Worm (Caenorhabditis elegans) whole organism, L1 larva: Measurements from ENCODE around the gene rcq-5.

ENCODE experiments used
- C04F5.9 ChIP-seq: sonication (generic microtip); optimal IDR thresholded peaks from 2 replicates; lab custom pipeline; 2016; ENCODE audit warnings: missing genetic modification characterization, missing compliant biosample characterization
- aly-2 ChIP-seq: fragments of 150-350 bp; optimal IDR thresholded peaks from 2 replicates; lab custom pipeline; 2014; ENCODE audit warnings: missing biosample characterization, missing genetic modification characterization
- ama-1 ChIP-seq: fragments of 150-350 bp; optimal IDR thresholded peaks from 2 replicates; lab custom pipeline; 2014
- dpl-1 ChIP-seq, 3 experiments: fragments of 150-350 bp in 2 of 3; sonication (generic microtip) in 1 of 3; optimal IDR thresholded peaks; 2 replicates each; lab custom pipeline; 2014 to 2017; ENCODE audit warnings: missing biosample characterization in 3 of 3, missing genetic modification characterization in 3 of 3, missing genetic modification reagents in 3 of 3
- dsc-1 ChIP-seq: sonication (generic microtip); optimal IDR thresholded peaks from 2 replicates; lab custom pipeline; 2016; ENCODE audit warnings: mild to moderate bottlenecking, missing genetic modification characterization, missing compliant biosample characterization
- efl-1 ChIP-seq, 4 experiments: fragments of 150-350 bp; optimal IDR thresholded peaks in 3 of 4; peaks in 1 of 4; 1 replicate in 1 of 4; 2 replicates in 3 of 4; lab custom pipeline; 2014; ENCODE audit warnings: missing biosample characterization in 2 of 4, missing genetic modification characterization in 2 of 4, missing genetic modification reagents in 2 of 4
- fkh-10 ChIP-seq: sonication (generic microtip); optimal IDR thresholded peaks from 2 replicates; lab custom pipeline; 2017; ENCODE audit warnings: missing biosample characterization, missing genetic modification reagents, missing genetic modification characterization
- fkh-4 ChIP-seq: sonication (generic microtip); optimal IDR thresholded peaks from 2 replicates; lab custom pipeline; 2016; ENCODE audit warnings: missing compliant biosample characterization, missing genetic modification characterization, borderline replicate concordance
- fkh-8 ChIP-seq: sonication (generic microtip); optimal IDR thresholded peaks from 2 replicates; lab custom pipeline; 2016; ENCODE audit warnings: mild to moderate bottlenecking, missing genetic modification characterization, missing compliant biosample characterization
- hlh-17 ChIP-seq: fragments of 200-800 bp; sonication (Bioruptor generic); optimal IDR thresholded peaks from 2 replicates; lab custom pipeline; 2018; ENCODE audit warnings: missing genetic modification characterization, mild to moderate bottlenecking, missing compliant biosample characterization, moderate library complexity, borderline replicate concordance
- hlh-4 ChIP-seq: sonication (generic microtip); optimal IDR thresholded peaks from 2 replicates; lab custom pipeline; 2016; ENCODE audit warnings: mild to moderate bottlenecking, missing genetic modification characterization, missing compliant biosample characterization
- irx-1 ChIP-seq: sonication (generic microtip); optimal IDR thresholded peaks from 2 replicates; lab custom pipeline; 2016; ENCODE audit warnings: missing genetic modification characterization, missing compliant biosample characterization
- isw-1 ChIP-seq: fragments of 200-800 bp; sonication (Bioruptor generic); IDR thresholded peaks from 2 replicates; pipeline ENCODE4 v1.3.6; 2022; ENCODE audit warnings: missing genetic modification characterization, missing compliant biosample characterization
- jun-1 ChIP-seq: fragments of 150-350 bp; optimal IDR thresholded peaks from 2 replicates; lab custom pipeline; 2014; ENCODE audit warnings: missing biosample characterization, missing genetic modification reagents, missing genetic modification characterization
- lin-13 ChIP-seq: fragments of 150-350 bp; optimal IDR thresholded peaks from 2 replicates; lab custom pipeline; 2014; ENCODE audit warnings: missing biosample characterization, missing genetic modification reagents, missing genetic modification characterization
- lin-14 ChIP-seq: fragments of 200-800 bp; sonication (Bioruptor generic); optimal IDR thresholded peaks from 2 replicates; lab custom pipeline; 2018; ENCODE audit warnings: mild to moderate bottlenecking, missing genetic modification characterization, moderate library complexity, missing compliant biosample characterization
- lin-15B ChIP-seq: fragments of 150-350 bp; sonication (generic microtip); optimal IDR thresholded peaks from 3 replicates; lab custom pipeline; 2014; ENCODE audit warnings: missing biosample characterization, missing genetic modification characterization
- lin-35 ChIP-seq, 2 experiments: fragments of 150-350 bp; optimal IDR thresholded peaks; 2 replicates each; lab custom pipeline; 2014; ENCODE audit warnings: missing biosample characterization in 2 of 2, missing genetic modification characterization in 2 of 2, missing genetic modification reagents in 2 of 2
- lin-39 ChIP-seq: fragments of 150-350 bp; optimal IDR thresholded peaks from 2 replicates; lab custom pipeline; 2014; ENCODE audit warnings: missing biosample characterization, missing genetic modification reagents, missing genetic modification characterization
- lsy-2 ChIP-seq, 2 experiments: fragments of 150-350 bp; optimal IDR thresholded peaks; 2 replicates each; lab custom pipeline; 2014; ENCODE audit warnings: missing biosample characterization in 2 of 2, missing genetic modification characterization in 2 of 2
- mdl-1 ChIP-seq, 2 experiments: fragments of 150-350 bp; optimal IDR thresholded peaks; 2 replicates each; lab custom pipeline; 2014 to 2017; ENCODE audit warnings: missing biosample characterization in 2 of 2, missing genetic modification characterization in 2 of 2, inconsistent platforms in 1 of 2
- mef-2 ChIP-seq: fragments of 150-350 bp; optimal IDR thresholded peaks from 2 replicates; lab custom pipeline; 2014; ENCODE audit warnings: missing biosample characterization, missing genetic modification characterization
- nhr-12 ChIP-seq: sonication (generic microtip); optimal IDR thresholded peaks from 2 replicates; lab custom pipeline; 2017; ENCODE audit warnings: missing biosample characterization, missing genetic modification characterization
- nhr-19 ChIP-seq: fragments of 200-800 bp; sonication (Bioruptor generic); conservative IDR thresholded peaks from 2 replicates; pipeline ENCODE4 v1.3.6; 2022; ENCODE audit warnings: missing genetic modification characterization, missing compliant biosample characterization
- nhr-28 ChIP-seq: fragments of 150-350 bp; optimal IDR thresholded peaks from 2 replicates; lab custom pipeline; 2014; ENCODE audit warnings: missing biosample characterization, missing genetic modification characterization
- nhr-71 ChIP-seq: sonication (generic microtip); optimal IDR thresholded peaks from 2 replicates; lab custom pipeline; 2016; ENCODE audit warnings: mild to moderate bottlenecking, missing genetic modification characterization, moderate library complexity, missing compliant biosample characterization
- nhr-77 ChIP-seq: fragments of 150-350 bp; optimal IDR thresholded peaks from 2 replicates; lab custom pipeline; 2014; ENCODE audit warnings: missing biosample characterization, missing genetic modification characterization
- nhr-85 ChIP-seq: sonication (generic microtip); peaks from one replicate; lab custom pipeline; 2016; ENCODE audit warnings: missing genetic modification characterization, inconsistent platforms, missing compliant biosample characterization
- rnt-1 ChIP-seq: sonication (generic microtip); optimal IDR thresholded peaks from 2 replicates; lab custom pipeline; 2016; ENCODE audit warnings: mild to moderate bottlenecking, missing genetic modification characterization, moderate library complexity, missing compliant biosample characterization
- skn-1 ChIP-seq: fragments of 150-350 bp; optimal IDR thresholded peaks from 2 replicates; lab custom pipeline; 2014; ENCODE audit warnings: missing biosample characterization, missing genetic modification characterization
- snu-23 ChIP-seq: sonication (generic microtip); optimal IDR thresholded peaks from 2 replicates; lab custom pipeline; 2016; ENCODE audit warnings: missing genetic modification characterization, missing compliant biosample characterization
- sup-37 ChIP-seq: fragments of 200-800 bp; sonication (Bioruptor generic); optimal IDR thresholded peaks from 2 replicates; lab custom pipeline; 2018; ENCODE audit warnings: mild to moderate bottlenecking, missing genetic modification characterization, missing compliant biosample characterization
- swsn-7 ChIP-seq: sonication (generic microtip); optimal IDR thresholded peaks from 2 replicates; lab custom pipeline; 2016; ENCODE audit warnings: missing genetic modification characterization, missing compliant biosample characterization
- tbx-2 ChIP-seq: sonication (generic microtip); optimal IDR thresholded peaks from 2 replicates; lab custom pipeline; 2016; ENCODE audit warnings: missing genetic modification characterization, missing compliant biosample characterization
- unc-130 ChIP-seq: fragments of 150-350 bp; optimal IDR thresholded peaks from 2 replicates; lab custom pipeline; 2017; ENCODE audit warnings: missing biosample characterization, missing genetic modification characterization, inconsistent platforms
- unc-62 ChIP-seq: fragments of 150-350 bp; optimal IDR thresholded peaks from 2 replicates; lab custom pipeline; 2014; ENCODE audit warnings: missing biosample characterization, missing genetic modification reagents, missing genetic modification characterization
- unc-98 ChIP-seq: fragments of 200-800 bp; sonication (Bioruptor generic); IDR thresholded peaks from 2 replicates; pipeline ENCODE4 v1.3.6; 2022; ENCODE audit warnings: missing genetic modification characterization, missing compliant biosample characterization
- vab-15 ChIP-seq: sonication (generic microtip); optimal IDR thresholded peaks from 2 replicates; lab custom pipeline; 2017; ENCODE audit warnings: missing genotype, mild to moderate bottlenecking, missing genetic modification characterization, missing compliant biosample characterization
- xbp-1 ChIP-seq: sonication (generic microtip); optimal IDR thresholded peaks from 2 replicates; lab custom pipeline; 2016; ENCODE audit warnings: missing genetic modification characterization, missing compliant biosample characterization
- zip-4 ChIP-seq: fragments of 200-800 bp; sonication (Bioruptor generic); optimal IDR thresholded peaks from 2 replicates; lab custom pipeline; 2018; ENCODE audit warnings: mild to moderate bottlenecking, missing genetic modification characterization, moderate library complexity, missing compliant biosample characterization

rcq-5 gene

DNA sequence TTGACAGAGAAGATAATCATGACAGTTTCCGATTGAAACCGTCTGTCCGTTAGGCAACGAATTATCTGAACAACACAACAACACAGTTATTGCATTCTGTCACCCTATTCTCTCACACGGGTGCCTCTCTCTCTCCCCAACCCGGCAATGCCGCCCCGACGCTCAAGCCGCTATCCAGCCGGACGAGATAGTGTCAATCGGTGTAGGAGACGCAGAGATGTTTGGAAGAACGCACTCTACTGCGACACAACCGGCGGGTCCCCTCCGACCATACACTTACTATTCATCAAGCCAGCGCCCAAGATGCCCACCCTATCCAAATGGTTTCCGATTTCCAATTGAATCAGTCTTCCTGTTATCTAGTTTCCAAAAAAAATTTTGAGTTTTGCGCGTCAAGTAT, 47.6 kb downstream of the rcq-5 start (continued):
- TF ChIP-seq rnt-1 (tag; lab: Kevin White, UChicago) (peak; percentile 24), efl-1 (optimal IDR thresholded peaks at IDR 0.05; lab: Kevin White, UChicago) (no peak), efl-1 (GFP tag; optimal IDR thresholded peaks at IDR 0.05 in 1 of 2; lab: Kevin White, UChicago) (peak in 1 of 2 experiments; percentile 41), nhr-28 (tag; lab: Kevin White, UChicago) (no peak), mdl-1 (tag; optimal IDR thresholded peaks at IDR 0.05; lab: Kevin White, UChicago) (peak in 1 of 2 experiments; percentile 12)

DNA sequence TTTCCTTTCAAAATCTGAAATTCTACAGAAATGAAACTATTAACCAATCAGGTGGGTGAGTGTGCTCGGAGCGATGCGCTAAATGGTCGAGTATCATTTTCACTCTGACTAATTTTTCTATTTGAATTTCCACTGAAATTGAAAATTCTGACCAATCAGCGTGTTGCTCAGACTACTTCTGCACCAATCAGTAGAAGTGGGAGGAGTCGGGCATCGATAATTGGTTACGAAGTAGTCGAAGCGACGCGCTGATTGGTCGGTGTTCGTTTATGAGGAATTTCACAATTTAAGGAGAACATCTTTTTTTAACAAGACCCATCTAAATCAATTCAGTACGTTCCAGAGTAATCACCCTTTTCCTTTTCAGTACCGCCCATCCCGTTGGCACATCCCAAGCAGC, 48.6 kb downstream of the rcq-5 start:
- TF ChIP-seq lin-35 (GFP tag; optimal IDR thresholded peaks at IDR 0.05; lab: Kevin White, UChicago), result no peak
- TF ChIP-seq lin-13 (GFP tag; lab: Kevin White, UChicago), result no peak
- no peak for TF ChIP-seq sup-37 (GFP tag; lab: Kevin White, UChicago)
- no peak for TF ChIP-seq unc-98 (GFP tag; lab: Robert Waterston, UW)
- TF ChIP-seq rnt-1 (tag; lab: Kevin White, UChicago), result no peak
- TF ChIP-seq skn-1, result no peak
- no peak for TF ChIP-seq unc-62 (GFP tag; lab: Kevin White, UChicago)
- TF ChIP-seq aly-2, result no peak
- no peak for TF ChIP-seq hlh-17 (GFP tag; lab: Kevin White, UChicago)

DNA sequence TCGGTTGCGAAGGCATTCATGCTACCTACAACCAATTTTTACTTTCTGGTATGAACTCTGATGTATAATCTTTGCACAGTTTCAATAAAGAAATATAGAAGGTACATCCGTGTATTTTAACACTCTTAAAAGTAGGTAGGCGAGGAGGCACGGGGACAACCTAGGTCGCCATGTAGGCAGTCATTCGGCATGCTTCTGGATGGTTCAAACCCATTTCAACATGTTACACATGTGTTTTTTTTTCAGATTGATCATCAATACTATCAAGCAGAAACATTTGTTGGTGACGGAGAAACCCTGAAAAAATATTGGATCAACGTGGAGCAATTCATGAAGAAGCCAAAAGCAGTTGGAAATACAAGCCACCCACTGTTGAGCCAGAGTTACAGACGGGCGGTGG, 50.8 kb downstream of the rcq-5 start:
- TF ChIP-seq efl-1 (optimal IDR thresholded peaks at IDR 0.05; lab: Kevin White, UChicago) (no peak), efl-1 (GFP tag; optimal IDR thresholded peaks at IDR 0.05 in 1 of 2; lab: Kevin White, UChicago) (peak in 1 of 2 experiments; percentile 64), unc-130 (no peak)

DNA sequence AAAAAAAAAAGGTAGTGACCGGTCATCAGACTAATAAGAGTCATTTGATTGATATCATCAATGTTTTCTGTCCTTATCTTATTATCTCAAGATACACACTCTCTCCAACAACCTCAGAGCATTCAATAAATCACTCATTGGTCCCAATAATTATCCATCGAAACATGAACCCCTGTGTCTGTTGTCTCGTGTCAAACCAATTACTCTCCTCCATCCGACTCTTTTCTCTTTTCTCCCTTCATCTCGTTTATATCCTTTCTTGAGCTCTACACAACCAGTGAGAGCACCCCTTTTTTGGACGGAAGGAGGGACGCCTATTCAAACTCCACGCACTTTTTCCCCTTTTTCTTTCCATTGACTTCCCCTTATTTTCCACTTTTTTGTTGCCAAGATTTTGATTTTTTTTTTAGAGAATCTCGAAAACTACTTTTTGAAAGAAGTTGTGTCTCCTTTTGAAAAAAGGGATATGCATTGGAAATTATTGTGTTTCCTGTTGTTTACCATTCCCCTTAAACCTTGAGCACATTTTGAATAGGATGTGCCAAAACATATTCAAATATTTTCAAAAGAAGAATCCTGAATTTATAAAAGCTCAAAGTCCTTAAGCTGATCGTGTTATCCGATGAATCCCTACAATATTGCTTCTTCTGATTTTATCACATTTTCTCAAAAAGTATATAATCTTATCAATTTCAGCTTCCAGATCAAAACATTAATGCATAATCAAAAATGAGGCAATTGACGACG, 52.2 kb downstream of the rcq-5 start, which contains the start of gene pxd-1:
Gene pxd-1 (plus strand): TSS at position 697 of the 747 bp plus-strand sequence.
- TF ChIP-seq jun-1 (no peak), lin-35 (GFP tag; optimal IDR thresholded peaks at IDR 0.05; lab: Kevin White, UChicago) (peak; percentile 5 to 8), irx-1 (tag; lab: Kevin White, UChicago) (peak; percentile 12), snu-23 (GFP tag; lab: Kevin White, UChicago) (peak; percentile 18), vab-15 (peak; percentile 37), nhr-28 (tag; lab: Kevin White, UChicago) (no peak), xbp-1 (tag; lab: Kevin White, UChicago) (no peak), nhr-19 (GFP tag; lab: Robert Waterston, UW) (0 out of 2 replicates have a peak, but pooled peaks have one; percentile 3), nhr-85 (tag; lab: Kevin White, UChicago) (peak; percentile 13), rnt-1 (tag; lab: Kevin White, UChicago) (peak; percentile 58), dsc-1 (tag; lab: Kevin White, UChicago) (peak; percentile 31), fkh-10 (GFP tag; lab: Kevin White, UChicago) (peak; percentile 56), skn-1 (peak; percentile 4), nhr-71 (peak; percentile 55), lin-14 (GFP tag; lab: Kevin White, UChicago) (peak; percentile 78), lin-15B (no peak), lsy-2 (tag; optimal IDR thresholded peaks at IDR 0.05; lab: Kevin White, UChicago) (peak; percentile 4 to 37)

DNA sequence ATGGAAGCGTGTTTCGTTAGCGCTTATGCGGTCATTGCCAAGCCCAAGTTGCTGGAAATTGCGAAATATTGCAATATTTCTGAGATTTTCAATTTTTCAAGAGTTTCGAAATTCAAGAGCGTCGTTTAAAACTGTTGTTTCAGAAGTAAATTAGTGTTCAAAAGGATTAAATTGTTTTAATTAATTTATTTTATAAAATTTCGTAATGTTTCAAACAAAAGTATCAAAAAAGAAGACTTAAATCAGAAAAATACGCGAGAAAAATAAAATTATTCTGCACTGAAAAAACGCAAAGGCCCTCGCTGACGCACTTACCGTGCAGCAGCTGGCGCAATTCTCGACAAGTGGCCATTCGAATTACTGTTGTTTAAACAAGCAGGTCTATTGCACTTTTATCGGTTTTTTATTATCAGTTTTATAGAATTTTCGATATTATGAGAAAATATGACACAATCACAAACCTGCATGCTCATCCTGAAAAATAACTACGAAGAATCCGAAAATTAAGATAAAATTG, 53.7 kb downstream of the rcq-5 start, which contains the start of gene tif-1A:
Gene tif-1A (minus strand): TSS at position 51 of the 517 bp plus-strand sequence.
- TF ChIP-seq tbx-2, result peak; percentile 82
- TF ChIP-seq swsn-7 (tag; lab: Kevin White, UChicago), result peak; percentile 84
- peak; percentile 83 for TF ChIP-seq xbp-1 (tag; lab: Kevin White, UChicago)
- peak; percentile 37 for TF ChIP-seq nhr-77 (tag; lab: Kevin White, UChicago)
- peak; percentile 86 for TF ChIP-seq rnt-1 (tag; lab: Kevin White, UChicago)
- TF ChIP-seq lin-39 (tag; lab: Kevin White, UChicago), result peak; percentile 88
- TF ChIP-seq fkh-8 (tag; lab: Kevin White, UChicago), result peak; percentile 62
- TF ChIP-seq lin-13 (GFP tag; lab: Kevin White, UChicago), result peak; percentile 69
- no peak for TF ChIP-seq hlh-4 (tag; lab: Kevin White, UChicago)
- TF ChIP-seq dpl-1 (GFP tag; optimal IDR thresholded peaks at IDR 0.05; lab: Kevin White, UChicago), result peak; percentile 79 to 85 (median 84)
- peak; percentile 90 for TF ChIP-seq nhr-71
- peak; percentile 82 for TF ChIP-seq dsc-1 (tag; lab: Kevin White, UChicago)
- TF ChIP-seq lsy-2 (tag; optimal IDR thresholded peaks at IDR 0.05; lab: Kevin White, UChicago), result peak; percentile 92
- TF ChIP-seq aly-2, result peak; percentile 9
- TF ChIP-seq ama-1 (lab: Kevin White, UChicago), result no peak
- TF ChIP-seq mdl-1 (tag; optimal IDR thresholded peaks at IDR 0.05; lab: Kevin White, UChicago), result peak in 1 of 2 experiments; percentile 67
- peak; percentile 34 for TF ChIP-seq fkh-4 (tag; lab: Kevin White, UChicago)
- TF ChIP-seq mef-2 (tag; lab: Kevin White, UChicago), result peak; percentile 30
- peak; percentile 72 for TF ChIP-seq zip-4 (GFP tag; lab: Kevin White, UChicago)
- TF ChIP-seq C04F5.9 (tag; lab: Kevin White, UChicago), result peak; percentile 64
- peak; percentile 64 for TF ChIP-seq isw-1
- TF ChIP-seq nhr-12 (tag; lab: Kevin White, UChicago), result no peak
- TF ChIP-seq lin-35 (GFP tag; optimal IDR thresholded peaks at IDR 0.05; lab: Kevin White, UChicago), result peak; percentile 76 to 90
- peak; percentile 55 for TF ChIP-seq skn-1
- TF ChIP-seq nhr-19 (GFP tag; lab: Robert Waterston, UW), result peak; percentile 83
